Fruit fly (Drosophila melanogaster) whole organism, prepupa: ENCODE results near the gene PolG2.

Source experiments
- CG3032 ChIP-seq: fragments of 200-800 bp; optimal IDR thresholded peaks from 2 replicates; lab custom pipeline; 2019; ENCODE audit warnings: missing biosample characterization, mild to moderate bottlenecking, missing genetic modification characterization, moderate library complexity
- CG9139 ChIP-seq: fragments of 200-800 bp; sonication (Bioruptor generic); optimal IDR thresholded peaks from 3 replicates; lab custom pipeline; 2017; ENCODE audit warnings: missing biosample characterization, mild to moderate bottlenecking, missing genetic modification characterization
- Ets96B ChIP-seq: fragments of 200-800 bp; optimal IDR thresholded peaks from 2 replicates; lab custom pipeline; 2019; ENCODE audit warnings: missing biosample characterization, mild to moderate bottlenecking, missing genetic modification characterization, moderate library complexity
- Hr39 ChIP-seq: fragments of 200-800 bp; sonication (Bioruptor generic); optimal IDR thresholded peaks from 2 replicates; lab custom pipeline; 2016; ENCODE audit warnings: missing biosample characterization, missing genetic modification characterization
- Met ChIP-seq: fragments of 200-800 bp; sonication (Bioruptor generic); optimal IDR thresholded peaks from 3 replicates; lab custom pipeline; 2016; ENCODE audit warnings: missing biosample characterization, missing genetic modification characterization
- fd85E ChIP-seq: fragments of 200-800 bp; sonication (Bioruptor generic); optimal IDR thresholded peaks from 3 replicates; lab custom pipeline; 2016; ENCODE audit warnings: missing biosample characterization, missing genetic modification characterization
- ss ChIP-seq, 2 experiments: fragments of 200-800 bp; sonication (Bioruptor generic); optimal IDR thresholded peaks; 2 replicates in 1 of 2; 3 replicates in 1 of 2; lab custom pipeline; 2017 to 2018; ENCODE audit warnings: mild to moderate bottlenecking in 2 of 2, missing biosample characterization in 2 of 2, missing genetic modification characterization in 2 of 2, moderate library complexity in 1 of 2
- topi ChIP-seq: fragments of 200-800 bp; sonication (Bioruptor generic); optimal IDR thresholded peaks from 3 replicates; lab custom pipeline; 2016; ENCODE audit warnings: missing biosample characterization, missing genetic modification characterization

- no peak for TF ChIP-seq fd85E (GFP tag; lab: Kevin White, UChicago)
- TF ChIP-seq Ets96B (tag; lab: Kevin White, UChicago) = no peak
- TF ChIP-seq Hr39 = no peak
- no peak for TF ChIP-seq CG3032
- TF ChIP-seq Met (GFP tag; lab: Kevin White, UChicago) = no peak
- no peak for TF ChIP-seq topi (GFP tag; lab: Kevin White, UChicago)
- no peak for TF ChIP-seq ss (GFP tag; optimal IDR thresholded peaks at IDR 0.05; lab: Kevin White, UChicago)
- no peak for TF ChIP-seq CG9139 (GFP tag; lab: Kevin White, UChicago)
Measured at dm6 chr2L:13827557-13827956, 5.3 kb downstream of the PolG2 start, which contains the start of gene PolG1.
